Fruit fly (Drosophila melanogaster) whole organism, embryonic: ENCODE results near the gene dpr4.
A peak's percentile ranks its signal among the peaks of the same experiment; 100 is the strongest.

Source experiments
- Blimp-1 ChIP-seq: fragments of 200-800 bp; sonication (Bioruptor generic); optimal IDR thresholded peaks from 3 replicates; lab custom pipeline; 2018; ENCODE audit warnings: missing biosample characterization, missing genetic modification characterization, mild to moderate bottlenecking, moderate library complexity, missing genetic modification reagents
- BtbVII ChIP-seq: fragments of 200-800 bp; sonication (Bioruptor generic); optimal IDR thresholded peaks from 3 replicates; lab custom pipeline; 2017; ENCODE audit warnings: missing biosample characterization, mild to moderate bottlenecking, missing genetic modification characterization
- CG11247 ChIP-seq: fragments of 200-800 bp; sonication (Bioruptor generic); IDR thresholded peaks from 2 replicates; pipeline ENCODE4 v1.3.6; 2022; ENCODE audit warnings: missing biosample characterization, missing genetic modification characterization
- CG11696 ChIP-seq: fragments of 200-800 bp; sonication (Bioruptor generic); IDR thresholded peaks from 2 replicates; pipeline ENCODE4 v1.3.6; 2022; ENCODE audit warnings: missing biosample characterization, missing genetic modification characterization
- CG12236 ChIP-seq: fragments of 200-800 bp; sonication (Bioruptor generic); optimal IDR thresholded peaks from 2 replicates; lab custom pipeline; 2016; ENCODE audit warnings: missing biosample characterization, missing genetic modification characterization
- CG13287 ChIP-seq: fragments of 200-800 bp; sonication (Bioruptor generic); IDR thresholded peaks from 2 replicates; pipeline ENCODE4 v1.3.6; 2022; ENCODE audit warnings: missing biosample characterization, missing genetic modification characterization; ENCODE audit not compliant: partially characterized antibody
- CG15269 ChIP-seq: fragments of 200-800 bp; sonication (Bioruptor generic); optimal IDR thresholded peaks from 2 replicates; lab custom pipeline; 2018; ENCODE audit warnings: missing biosample characterization, mild to moderate bottlenecking, missing genetic modification characterization, moderate library complexity
- CG1602 ChIP-seq: fragments of 200-800 bp; sonication (Bioruptor generic); optimal IDR thresholded peaks from 3 replicates; lab custom pipeline; 2016; ENCODE audit warnings: missing biosample characterization, missing genetic modification characterization
- CG17829 ChIP-seq: fragments of 200-800 bp; optimal IDR thresholded peaks from 2 replicates; lab custom pipeline; 2019; ENCODE audit warnings: missing biosample characterization, mild to moderate bottlenecking, missing genetic modification characterization, moderate library complexity
- CG18011 ChIP-seq: fragments of 200-800 bp; sonication (Bioruptor generic); optimal IDR thresholded peaks from 2 replicates; lab custom pipeline; 2017; ENCODE audit warnings: missing biosample characterization, missing genetic modification characterization, mild to moderate bottlenecking, moderate library complexity, missing genotype
- CG2120 ChIP-seq: fragments of 200-800 bp; sonication (Bioruptor generic); optimal IDR thresholded peaks from 3 replicates; lab custom pipeline; 2016; ENCODE audit warnings: missing biosample characterization, missing genetic modification characterization
- CG2199 ChIP-seq: fragments of 200-800 bp; sonication (Bioruptor generic); IDR thresholded peaks from 3 replicates; pipeline ENCODE4 v1.3.6; 2022; ENCODE audit warnings: missing biosample characterization, missing genetic modification characterization
- CG3163 ChIP-seq: fragments of 200-800 bp; sonication (Bioruptor generic); optimal IDR thresholded peaks from 3 replicates; lab custom pipeline; 2016; ENCODE audit warnings: missing biosample characterization, missing genetic modification characterization
- CG6254 ChIP-seq: fragments of 200-800 bp; sonication (Bioruptor generic); optimal IDR thresholded peaks from 3 replicates; lab custom pipeline; 2017; ENCODE audit warnings: mild to moderate bottlenecking, missing biosample characterization, missing genetic modification reagents, missing genetic modification characterization
- CG6683 ChIP-seq: fragments of 200-800 bp; sonication (Bioruptor generic); optimal IDR thresholded peaks from 2 replicates; lab custom pipeline; 2017; ENCODE audit warnings: missing biosample characterization, mild to moderate bottlenecking, missing genetic modification characterization, missing genetic modification reagents
- CG7556 ChIP-seq: fragments of 200-800 bp; sonication (Bioruptor generic); optimal IDR thresholded peaks from 2 replicates; lab custom pipeline; 2017; ENCODE audit warnings: missing biosample characterization, mild to moderate bottlenecking, missing genetic modification characterization
- CG8478 ChIP-seq: fragments of >200 bp; optimal IDR thresholded peaks from 2 replicates; lab custom pipeline; 2018
- CG9437 ChIP-seq: fragments of 200-800 bp; sonication (Bioruptor generic); optimal IDR thresholded peaks from 2 replicates; lab custom pipeline; 2018; ENCODE audit warnings: missing biosample characterization, mild to moderate bottlenecking, missing genetic modification characterization
- Chrac-16 ChIP-seq: fragments of 200-800 bp; sonication (Bioruptor generic); optimal IDR thresholded peaks from 3 replicates; lab custom pipeline; 2016; ENCODE audit warnings: missing biosample characterization, missing genetic modification characterization
- Eip74EF ChIP-seq, 2 experiments: fragments of 200-800 bp in 1 of 2; fragments of >200 bp in 1 of 2; sonication (Bioruptor generic) in 1 of 2; optimal IDR thresholded peaks; 2 replicates each; lab custom pipeline; 2017 to 2019; ENCODE audit warnings: missing biosample characterization in 2 of 2, missing genetic modification characterization in 2 of 2, mild to moderate bottlenecking in 1 of 2, moderate library complexity in 1 of 2
- Ets97D ChIP-seq: fragments of 200-800 bp; sonication (Bioruptor generic); optimal IDR thresholded peaks from 3 replicates; lab custom pipeline; 2016; ENCODE audit warnings: missing biosample characterization, missing genetic modification characterization
- Poxn ChIP-seq: fragments of 200-800 bp; sonication (Bioruptor generic); IDR thresholded peaks from 2 replicates; pipeline ENCODE4 v1.3.6; 2022; ENCODE audit warnings: missing biosample characterization, missing genetic modification characterization
- Ravus ChIP-seq: fragments of 200-800 bp; sonication (Bioruptor generic); IDR thresholded peaks from 2 replicates; pipeline ENCODE4 v1.3.6; 2022; ENCODE audit warnings: missing biosample characterization, missing genetic modification characterization
- Rx ChIP-seq: fragments of 200-800 bp; sonication (Bioruptor generic); IDR thresholded peaks from 2 replicates; pipeline ENCODE4 v1.3.6; 2022; ENCODE audit warnings: missing biosample characterization, missing genetic modification characterization
- ac ChIP-seq: fragments of 200-800 bp; sonication (Bioruptor generic); optimal IDR thresholded peaks from 3 replicates; lab custom pipeline; 2017; ENCODE audit warnings: missing biosample characterization, mild to moderate bottlenecking, missing genetic modification characterization
- al ChIP-seq: fragments of 200-800 bp; sonication (Bioruptor generic); IDR thresholded peaks from 2 replicates; pipeline ENCODE4 v1.3.6; 2022; ENCODE audit warnings: missing biosample characterization, missing genetic modification characterization
- ase ChIP-seq: fragments of 200-800 bp; sonication (Bioruptor generic); IDR thresholded peaks from 3 replicates; pipeline ENCODE4 v1.3.6; 2022; ENCODE audit warnings: missing biosample characterization, missing genetic modification characterization
- chif ChIP-seq, 2 experiments: fragments of 200-800 bp; sonication (Bioruptor generic); optimal IDR thresholded peaks; 3 replicates each; lab custom pipeline; 2016; ENCODE audit warnings: missing biosample characterization in 2 of 2, missing genetic modification characterization in 2 of 2
- chm ChIP-seq: fragments of 200-800 bp; sonication (Bioruptor generic); IDR thresholded peaks from 2 replicates; pipeline ENCODE4 v1.3.6; 2022; ENCODE audit warnings: missing biosample characterization, missing genetic modification characterization
- corto ChIP-seq: fragments of 200-800 bp; sonication (Bioruptor generic); optimal IDR thresholded peaks from 2 replicates; lab custom pipeline; 2016; ENCODE audit warnings: missing biosample characterization, mild to moderate bottlenecking, missing genetic modification characterization, moderate library complexity
- crc ChIP-seq: fragments of 200-800 bp; sonication (Bioruptor generic); optimal IDR thresholded peaks from 2 replicates; lab custom pipeline; 2016; ENCODE audit warnings: missing biosample characterization, missing genetic modification characterization
- crol ChIP-seq: fragments of 200-800 bp; sonication (Bioruptor generic); IDR thresholded peaks from 2 replicates; pipeline ENCODE4 v1.3.6; 2022; ENCODE audit warnings: missing biosample characterization, missing genetic modification characterization
- dmrt11E ChIP-seq: fragments of 200-800 bp; sonication (Bioruptor generic); optimal IDR thresholded peaks from 3 replicates; lab custom pipeline; 2018; ENCODE audit warnings: missing biosample characterization, mild to moderate bottlenecking, missing genetic modification characterization, moderate library complexity
- eyg ChIP-seq: fragments of 200-800 bp; sonication (Bioruptor generic); optimal IDR thresholded peaks from 3 replicates; lab custom pipeline; 2016; ENCODE audit warnings: missing biosample characterization, missing genetic modification characterization
- jing ChIP-seq: fragments of 200-800 bp; sonication (Bioruptor generic); optimal IDR thresholded peaks from 2 replicates; lab custom pipeline; 2018; ENCODE audit warnings: missing biosample characterization, mild to moderate bottlenecking, missing genetic modification characterization
- kay ChIP-seq: fragments of 200-800 bp; sonication (Bioruptor generic); optimal IDR thresholded peaks from 2 replicates; lab custom pipeline; 2016; ENCODE audit warnings: missing biosample characterization, missing genetic modification characterization
- kni ChIP-seq: fragments of 200-800 bp; sonication (Bioruptor generic); optimal IDR thresholded peaks from 3 replicates; lab custom pipeline; 2017; ENCODE audit warnings: mild to moderate bottlenecking, missing biosample characterization, missing genetic modification reagents, missing genetic modification characterization
- knrl ChIP-seq: fragments of 200-800 bp; sonication (Bioruptor generic); IDR thresholded peaks from 3 replicates; pipeline ENCODE4 v1.3.6; 2022; ENCODE audit warnings: missing biosample characterization, missing genetic modification characterization; ENCODE audit not compliant: partially characterized antibody
- lov ChIP-seq, 2 experiments: fragments of 200-800 bp in 1 of 2; fragments of >200 bp in 1 of 2; sonication (Bioruptor generic) in 1 of 2; IDR thresholded peaks in 1 of 2; optimal IDR thresholded peaks in 1 of 2; 2 replicates in 1 of 2; 3 replicates in 1 of 2; pipeline versions ENCODE4 v1.3.6 to Lab custom; 2017 to 2022; ENCODE audit warnings: missing biosample characterization in 1 of 2, missing genetic modification characterization in 1 of 2
- mld ChIP-seq: fragments of 200-800 bp; sonication (Bioruptor generic); IDR thresholded peaks from 3 replicates; pipeline ENCODE4 v1.3.6; 2022; ENCODE audit warnings: missing biosample characterization, missing genetic modification characterization; ENCODE audit not compliant: partially characterized antibody
- oc ChIP-seq: fragments of 200-800 bp; sonication (Bioruptor generic); optimal IDR thresholded peaks from 2 replicates; lab custom pipeline; 2018; ENCODE audit warnings: missing biosample characterization, mild to moderate bottlenecking, missing genetic modification characterization, moderate library complexity
- odd ChIP-seq: fragments of 200-800 bp; sonication (Bioruptor generic); optimal IDR thresholded peaks from 2 replicates; lab custom pipeline; 2017; ENCODE audit warnings: missing biosample characterization, mild to moderate bottlenecking, missing genetic modification characterization
- onecut ChIP-seq: fragments of 200-800 bp; sonication (Bioruptor generic); IDR thresholded peaks from 2 replicates; pipeline ENCODE4 v1.3.6; 2022; ENCODE audit warnings: missing biosample characterization, missing genetic modification characterization
- pho ChIP-seq: fragments of 200-800 bp; sonication (Bioruptor generic); optimal IDR thresholded peaks from 2 replicates; lab custom pipeline; 2016; ENCODE audit warnings: missing biosample characterization, missing genetic modification characterization
- row ChIP-seq: fragments of 200-800 bp; sonication (Bioruptor generic); IDR thresholded peaks from 3 replicates; pipeline ENCODE4 v1.3.6; 2022; ENCODE audit warnings: missing biosample characterization, missing genetic modification characterization
- seq ChIP-seq: fragments of 200-800 bp; sonication (Bioruptor generic); IDR thresholded peaks from 2 replicates; pipeline ENCODE4 v1.3.6; 2022; ENCODE audit warnings: missing biosample characterization, missing genetic modification characterization
- shn ChIP-seq: fragments of 200-800 bp; sonication (Bioruptor generic); optimal IDR thresholded peaks from 3 replicates; lab custom pipeline; 2016; ENCODE audit warnings: missing biosample characterization, missing genetic modification characterization
- stwl ChIP-seq: fragments of 200-800 bp; sonication (Bioruptor generic); optimal IDR thresholded peaks from 3 replicates; lab custom pipeline; 2018; ENCODE audit warnings: missing biosample characterization, mild to moderate bottlenecking, missing genetic modification characterization, moderate library complexity
- tna ChIP-seq: fragments of 200-800 bp; sonication (Bioruptor generic); IDR thresholded peaks from 2 replicates; pipeline ENCODE4 v1.3.6; 2022; ENCODE audit warnings: missing biosample characterization, missing genetic modification characterization; ENCODE audit not compliant: partially characterized antibody
- zfh1 ChIP-seq: fragments of 200-800 bp; sonication (Bioruptor generic); IDR thresholded peaks from 3 replicates; pipeline ENCODE4 v1.3.6; 2022; ENCODE audit warnings: missing biosample characterization, missing genetic modification characterization

Gene dpr4

DNA sequence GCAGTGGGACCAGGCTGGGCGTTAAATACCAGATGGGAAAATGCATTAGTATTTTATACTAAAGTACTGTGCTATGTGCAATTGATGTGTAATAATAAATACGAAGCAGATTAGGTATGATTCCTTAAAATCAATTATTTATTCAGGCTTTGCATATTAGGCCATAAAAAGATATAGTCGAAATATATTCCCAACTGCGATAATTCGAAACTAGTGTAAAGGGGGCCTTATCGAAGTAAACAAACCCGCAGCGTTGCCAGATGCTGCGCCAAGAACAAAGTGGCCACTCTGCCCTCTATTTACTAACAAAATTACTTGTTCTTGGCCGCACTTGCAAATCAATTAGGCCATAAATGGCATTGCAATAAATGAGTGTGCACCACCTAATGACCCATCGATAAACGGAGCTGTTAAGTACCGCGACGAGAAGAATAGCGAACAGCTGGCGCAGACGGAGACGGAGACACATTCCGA lies 14.8 kb upstream of the dpr4 start, which contains the start of gene CG10898 (continued):
- TF ChIP-seq crol (GFP tag; lab: Robert Waterston, UW) (peak; percentile 39; the same call in 1 of the 2 replicates), Blimp-1 (peak; percentile 86), shn (GFP tag; lab: Kevin White, UChicago) (peak; percentile 82), CG13287 (GFP tag; lab: Robert Waterston, UW) (peak; percentile 56; the same call in 1 of the 2 replicates), zfh1 (peak; percentile 87), Rx (GFP tag; lab: Robert Waterston, UW) (peak; percentile 83), lov (optimal IDR thresholded peaks at IDR 0.05; lab: Kevin White, UChicago) (no peak), lov (GFP tag; IDR thresholded peaks at IDR 0.05; lab: Robert Waterston, UW) (peak; percentile 83; the same call in 2 of the 3 replicates), CG15269 (tag; lab: Kevin White, UChicago) (peak; percentile 82), chm (GFP tag; lab: Robert Waterston, UW) (peak; percentile 90), Chrac-16 (GFP tag; lab: Kevin White, UChicago) (peak; percentile 87), tna (GFP tag; lab: Robert Waterston, UW) (no peak), onecut (GFP tag; lab: Robert Waterston, UW) (peak; percentile 53), seq (GFP tag; lab: Robert Waterston, UW) (peak; percentile 67), Ets97D (peak; percentile 90), CG11696 (peak; percentile 71), ase (peak; percentile 86), CG6683 (GFP tag; lab: Kevin White, UChicago) (peak; percentile 43), chif (GFP tag; optimal IDR thresholded peaks at IDR 0.05; lab: Kevin White, UChicago) (peak; percentile 80 to 89), kay (GFP tag; lab: Kevin White, UChicago) (peak; percentile 67), CG8478 (lab: Kevin White, UChicago) (no peak), oc (tag; lab: Kevin White, UChicago) (peak; percentile 50), ac (GFP tag; lab: Kevin White, UChicago) (no peak), jing (peak; percentile 68), CG3163 (GFP tag; lab: Kevin White, UChicago) (peak; percentile 65), CG2120 (GFP tag; lab: Kevin White, UChicago) (peak; percentile 94), CG1602 (peak; percentile 74), CG17829 (tag; lab: Kevin White, UChicago) (peak; percentile 82), crc (GFP tag; lab: Kevin White, UChicago) (peak; percentile 57), CG6254 (GFP tag; lab: Kevin White, UChicago) (peak; percentile 60), stwl (tag; lab: Kevin White, UChicago) (peak; percentile 88), CG18011 (peak; percentile 65), Ravus (GFP tag; lab: Robert Waterston, UW) (no peak), CG2199 (GFP tag; lab: Robert Waterston, UW) (0 out of 3 replicates have a peak, but pooled peaks have one; percentile 47), CG9437 (GFP tag; lab: Kevin White, UChicago) (peak; percentile 38), eyg (GFP tag; lab: Kevin White, UChicago) (peak; percentile 65), pho (GFP tag; lab: Kevin White, UChicago) (peak; percentile 90), al (GFP tag; lab: Robert Waterston, UW) (peak; percentile 78), CG7556 (GFP tag; lab: Kevin White, UChicago) (peak; percentile 60), CG12236 (GFP tag; lab: Kevin White, UChicago) (peak; percentile 50), knrl (GFP tag; lab: Robert Waterston, UW) (peak; percentile 52; the same call in 2 of the 3 replicates), row (GFP tag; lab: Robert Waterston, UW) (peak; percentile 94), odd (peak; percentile 1), CG11247 (GFP tag; lab: Robert Waterston, UW) (peak; percentile 79), mld (GFP tag; lab: Robert Waterston, UW) (no peak), dmrt11E (peak; percentile 65), BtbVII (GFP tag; lab: Kevin White, UChicago) (no peak), Poxn (peak; percentile 66), Eip74EF (GFP tag; optimal IDR thresholded peaks at IDR 0.05; lab: Kevin White, UChicago) (peak in 1 of 2 experiments; percentile 13), corto (GFP tag; lab: Kevin White, UChicago) (no peak), kni (peak; percentile 21)
